Worm (Caenorhabditis elegans): ENCODE data around the gene rpn-11.
A peak's percentile ranks its signal among the peaks of the same experiment; 100 is the strongest.

The rpn-11 gene

DNA sequence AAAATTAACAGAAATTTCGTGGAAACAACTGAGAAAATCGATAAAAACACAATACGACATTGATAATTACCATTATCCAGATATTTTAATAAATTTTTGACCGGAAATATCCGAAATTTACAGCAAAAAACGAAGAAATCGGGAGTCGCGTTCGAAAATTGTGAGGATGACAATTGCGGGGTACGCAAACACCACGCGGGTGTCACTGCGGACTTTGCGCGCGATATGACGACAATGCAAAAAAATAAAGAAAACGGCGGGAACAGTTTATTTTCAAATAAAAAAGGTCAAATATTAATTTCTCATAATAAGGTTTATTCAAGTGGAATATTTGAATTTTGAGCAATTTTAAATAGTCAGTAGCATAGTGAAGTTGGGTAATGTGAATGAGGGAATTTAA, at the start of gene rpn-11 (continued):
- no peak for TF ChIP-seq F49E8.2 (tag; optimal IDR thresholded peaks at IDR 0.05; ENCODE audit: insufficient read depth)
- TF ChIP-seq lin-26 (GFP tag; IDR thresholded peaks at IDR 0.05), result 0 out of 2 replicates have a peak, but pooled peaks have one; percentile 8
- TF ChIP-seq ccch-3 (GFP tag; optimal IDR thresholded peaks at IDR 0.05), result no peak
- TF ChIP-seq Y95B8A.8 (GFP tag; IDR thresholded peaks at IDR 0.05), result peak; percentile 71; the same call in 1 of the 2 replicates
- TF ChIP-seq ekl-4 (GFP tag; IDR thresholded peaks at IDR 0.05), result peak; percentile 72
- TF ChIP-seq nfyb-1 (GFP tag; IDR thresholded peaks at IDR 0.05), result peak; percentile 87
- TF ChIP-seq attf-5 (GFP tag; optimal IDR thresholded peaks at IDR 0.05), result peak; percentile 86
- TF ChIP-seq F22D6.2 (tag; optimal IDR thresholded peaks at IDR 0.05), result peak; percentile 51
- peak; percentile 61; the same call in 1 of the 2 replicates for TF ChIP-seq attf-3 (GFP tag; conservative IDR thresholded peaks at IDR 0.05)
- no peak for TF ChIP-seq nhr-120 (GFP tag; IDR thresholded peaks at IDR 0.05)

DNA sequence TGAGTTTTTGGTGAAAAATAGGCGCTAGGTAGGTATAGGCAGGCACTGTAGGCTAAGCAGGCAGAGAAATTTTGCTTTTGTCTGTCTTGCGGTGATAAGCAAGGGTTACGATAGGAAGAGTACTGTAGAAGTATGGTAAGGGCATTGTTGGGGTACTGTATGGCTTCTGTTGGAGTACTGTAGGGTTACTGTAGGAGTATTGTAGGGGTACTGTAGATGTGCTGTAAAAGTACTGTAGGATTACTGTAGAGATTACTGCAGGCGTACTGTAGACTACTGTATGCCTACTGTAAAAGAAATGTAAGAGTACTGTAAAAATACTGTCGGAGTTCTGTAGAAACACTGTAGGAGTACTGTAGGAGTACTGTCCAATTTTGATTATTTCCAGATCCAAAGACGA, 48.2 kb upstream of the rpn-11 start:
- peak; percentile 88 for TF ChIP-seq K12H6.12 (tag; optimal IDR thresholded peaks at IDR 0.05)
- TF ChIP-seq ccch-3 (GFP tag; optimal IDR thresholded peaks at IDR 0.05), result no peak
- TF ChIP-seq cebp-2 (GFP tag; IDR thresholded peaks at IDR 0.05), result 0 out of 2 replicates have a peak, but pooled peaks have one; percentile 53

DNA sequence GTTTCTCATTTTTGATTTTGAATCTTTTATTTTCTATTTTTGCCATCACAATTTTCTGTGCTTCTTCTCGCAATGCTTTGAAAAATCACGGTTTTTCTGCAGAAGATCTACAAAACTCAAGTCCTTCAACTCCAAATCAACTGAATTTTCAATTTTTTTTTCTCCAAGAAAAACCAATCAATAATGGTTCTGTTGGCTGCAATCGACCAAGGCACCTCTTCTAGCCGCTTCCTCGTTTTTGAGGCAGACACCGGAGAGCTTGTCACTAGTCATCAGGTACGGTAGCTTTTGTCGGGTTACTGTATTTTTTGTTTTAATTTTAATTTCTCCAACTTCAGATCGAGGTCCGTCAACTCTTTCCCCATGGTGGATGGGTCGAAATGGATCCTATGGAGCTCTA, 47.5 kb upstream of the rpn-11 start, which contains the start of gene R11F4.1:
Gene R11F4.1, plus strand, starts transcription at position 103 of the 400 bp plus-strand sequence.
- TF ChIP-seq K11D2.4 (GFP tag; IDR thresholded peaks at IDR 0.05), result 0 out of 2 replicates have a peak, but pooled peaks have one; percentile 11
- TF ChIP-seq ztf-26 (tag; optimal IDR thresholded peaks at IDR 0.05), result no peak
- no peak for TF ChIP-seq unc-130 (GFP tag; optimal IDR thresholded peaks at IDR 0.05)

DNA sequence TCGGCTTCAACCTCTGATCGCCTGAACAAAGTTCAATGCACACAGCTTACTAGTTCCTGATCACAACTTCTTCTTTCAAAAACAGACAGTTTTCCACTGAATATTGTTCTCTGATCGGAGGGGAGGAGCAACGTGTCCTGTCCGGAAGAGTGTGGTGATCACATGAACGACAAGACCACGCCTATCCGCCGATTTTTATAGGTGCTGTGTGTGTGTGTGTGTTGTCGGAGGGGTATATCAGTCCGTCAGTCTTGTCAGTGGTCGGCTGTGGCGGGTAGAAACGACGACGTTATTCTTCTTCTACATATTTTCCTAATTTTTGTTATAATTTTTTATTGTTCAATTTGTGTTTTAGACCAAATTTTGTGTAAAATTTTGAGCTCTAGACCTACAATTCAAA, 46.4 kb upstream of the rpn-11 start:
- TF ChIP-seq let-526 (GFP tag; IDR thresholded peaks at IDR 0.05), result no peak
- no peak for TF ChIP-seq let-607 (tag; optimal IDR thresholded peaks at IDR 0.05)
- TF ChIP-seq snpc-3.4 (tag; optimal IDR thresholded peaks at IDR 0.05), result no peak
- TF ChIP-seq ccch-3 (GFP tag; optimal IDR thresholded peaks at IDR 0.05), result no peak
- TF ChIP-seq nfyb-1 (GFP tag; IDR thresholded peaks at IDR 0.05), result no peak
- TF ChIP-seq zfh-2 (GFP tag; conservative IDR thresholded peaks at IDR 0.05), result no peak
- TF ChIP-seq bed-1 (GFP tag; IDR thresholded peaks at IDR 0.05), result no peak
- no peak for TF ChIP-seq nhr-80 (tag; optimal IDR thresholded peaks at IDR 0.05)
- no peak for TF ChIP-seq hmg-20 (GFP tag; IDR thresholded peaks at IDR 0.05)
- TF ChIP-seq tlf-1 (GFP tag; optimal IDR thresholded peaks at IDR 0.05), result no peak
- TF ChIP-seq ZK185.1 (tag; optimal IDR thresholded peaks at IDR 0.05; ENCODE audit: poor library complexity, severe bottlenecking), result no peak
- TF ChIP-seq sea-2 (GFP tag; IDR thresholded peaks at IDR 0.05), result no peak
- TF ChIP-seq hlh-26 (GFP tag; conservative IDR thresholded peaks at IDR 0.05), result no peak
- no peak for TF ChIP-seq madf-6 (GFP tag; IDR thresholded peaks at IDR 0.05)
- TF ChIP-seq attf-3 (GFP tag; conservative IDR thresholded peaks at IDR 0.05), result no peak
- no peak for TF ChIP-seq B0019.2 (GFP tag; conservative IDR thresholded peaks at IDR 0.05)
- no peak for TF ChIP-seq T26A5.8 (tag; optimal IDR thresholded peaks at IDR 0.05)

DNA sequence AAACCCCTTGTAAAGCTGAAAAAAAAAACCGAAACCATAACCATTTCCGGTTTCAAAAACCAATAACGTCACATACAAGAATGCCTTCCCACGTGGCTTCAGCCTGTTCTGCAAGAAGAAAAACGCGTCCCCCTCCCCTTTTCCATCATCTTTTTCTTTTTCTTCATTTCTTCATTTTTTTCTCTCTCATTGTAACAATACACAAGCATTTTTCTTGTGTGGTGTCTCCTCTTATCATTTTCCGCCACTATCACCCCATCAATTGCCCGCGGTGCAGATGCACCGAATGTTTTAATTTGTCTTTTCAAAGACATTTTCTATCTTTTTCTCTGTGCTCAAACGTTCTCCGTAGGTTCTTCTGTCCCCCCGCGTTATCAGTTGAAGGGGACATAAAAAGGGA, 44.8 kb upstream of the rpn-11 start:
- no peak for TF ChIP-seq T26A5.8 (tag; optimal IDR thresholded peaks at IDR 0.05)
- no peak for TF ChIP-seq F37B4.10 (GFP tag; IDR thresholded peaks at IDR 0.05)
- TF ChIP-seq nhr-80 (tag; optimal IDR thresholded peaks at IDR 0.05), result peak; percentile 99
- TF ChIP-seq die-1 (tag; optimal IDR thresholded peaks at IDR 0.05), result peak; percentile 18
- no peak for TF ChIP-seq ceh-58 (GFP tag; IDR thresholded peaks at IDR 0.05)
- no peak for TF ChIP-seq C17E4.6 (GFP tag; IDR thresholded peaks at IDR 0.05)
- TF ChIP-seq madf-8 (GFP tag; conservative IDR thresholded peaks at IDR 0.05), result no peak
- TF ChIP-seq tbp1 (GFP tag; optimal IDR thresholded peaks at IDR 0.05), result peak; percentile 61
- TF ChIP-seq nfya-1 (tag; optimal IDR thresholded peaks at IDR 0.05; ENCODE audit: borderline replicate concordance, insufficient read depth), result no peak
- TF ChIP-seq ccch-3 (GFP tag; optimal IDR thresholded peaks at IDR 0.05), result no peak
- TF ChIP-seq let-526 (GFP tag; IDR thresholded peaks at IDR 0.05), result no peak
- TF ChIP-seq somi-1 (GFP tag; optimal IDR thresholded peaks at IDR 0.05), result peak; percentile 93
- peak; percentile 86 for TF ChIP-seq lin-40 (tag; optimal IDR thresholded peaks at IDR 0.05)
- no peak for TF ChIP-seq hsf-1 (GFP tag; IDR thresholded peaks at IDR 0.05)
- TF ChIP-seq F49E8.2 (tag; optimal IDR thresholded peaks at IDR 0.05; ENCODE audit: insufficient read depth), result no peak
- no peak for TF ChIP-seq ceh-91 (GFP tag; IDR thresholded peaks at IDR 0.05)
- TF ChIP-seq ets-4 (GFP tag; optimal IDR thresholded peaks at IDR 0.05), result peak; percentile 12
- peak; percentile 65 for TF ChIP-seq attf-5 (GFP tag; optimal IDR thresholded peaks at IDR 0.05)
- no peak for TF ChIP-seq rcor-1 (GFP tag; IDR thresholded peaks at IDR 0.05)
